Worm (Caenorhabditis elegans): Measurements from ENCODE around the gene ZK418.5.

DNA sequence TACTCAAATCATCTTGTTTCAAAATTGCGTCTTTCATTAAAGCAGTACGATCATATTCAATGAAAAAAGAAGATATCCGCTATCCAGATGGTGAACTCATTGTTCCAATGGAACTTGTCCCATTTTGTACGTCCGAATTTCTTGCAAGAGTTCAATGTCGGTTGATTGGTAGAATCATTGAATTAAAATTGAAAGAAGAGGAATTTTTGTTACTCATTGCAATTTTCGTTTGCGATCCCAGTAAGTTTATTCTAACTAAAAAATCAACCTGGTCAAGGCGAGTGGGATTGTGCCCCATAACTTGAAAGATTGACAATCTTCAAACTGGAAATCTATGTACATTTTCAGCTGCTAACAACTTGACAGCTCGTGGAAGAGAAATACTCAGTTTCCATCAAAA lies 22.8 kb upstream of the ZK418.5 start:
- TF ChIP-seq dao-5 (tag; optimal IDR thresholded peaks at IDR 0.05) (no peak), him-1 (tag; optimal IDR thresholded peaks at IDR 0.05) (no peak), W03F9.2 (tag; optimal IDR thresholded peaks at IDR 0.05) (no peak)

Measured in whole organism, L4/young adult.